Worm (Caenorhabditis elegans) whole organism, L1 larva: ENCODE results near the gene W09D6.4.
A peak's percentile ranks its signal among the peaks of the same experiment; 100 is the strongest.

ENCODE experiments used
- C04F5.9 ChIP-seq: sonication (generic microtip); optimal IDR thresholded peaks from 2 replicates; lab custom pipeline; 2016; ENCODE audit warnings: missing genetic modification characterization, missing compliant biosample characterization
- C34B4.2 ChIP-seq: sonication (generic microtip); optimal IDR thresholded peaks from 2 replicates; lab custom pipeline; 2017; ENCODE audit warnings: mild to moderate bottlenecking, missing genetic modification characterization, missing compliant biosample characterization
- aha-1 ChIP-seq: fragments of 150-350 bp; optimal IDR thresholded peaks from 2 replicates; lab custom pipeline; 2014; ENCODE audit warnings: missing biosample characterization, missing genetic modification characterization
- alr-1 ChIP-seq: fragments of 200-800 bp; sonication (Bioruptor generic); optimal IDR thresholded peaks from 2 replicates; lab custom pipeline; 2018; ENCODE audit warnings: borderline replicate concordance, mild to moderate bottlenecking, missing genetic modification characterization, missing compliant biosample characterization
- aly-2 ChIP-seq: fragments of 150-350 bp; optimal IDR thresholded peaks from 2 replicates; lab custom pipeline; 2014; ENCODE audit warnings: missing biosample characterization, missing genetic modification characterization
- blmp-1 ChIP-seq: fragments of 150-350 bp; optimal IDR thresholded peaks from 2 replicates; lab custom pipeline; 2014; ENCODE audit warnings: missing biosample characterization, missing genetic modification characterization
- ceh-82 ChIP-seq, 3 experiments: fragments of 150-350 bp in 1 of 3; sonication (generic microtip) in 2 of 3; optimal IDR thresholded peaks; 2 replicates each; lab custom pipeline; 2014 to 2017; ENCODE audit warnings: missing biosample characterization in 3 of 3, missing genetic modification characterization in 3 of 3
- ceh-90 ChIP-seq: sonication (generic microtip); optimal IDR thresholded peaks from 2 replicates; lab custom pipeline; 2016; ENCODE audit warnings: missing genetic modification characterization, missing compliant biosample characterization
- ces-1 ChIP-seq: fragments of 150-350 bp; optimal IDR thresholded peaks from 2 replicates; lab custom pipeline; 2014; ENCODE audit warnings: missing biosample characterization, missing genetic modification reagents, missing genetic modification characterization
- dsc-1 ChIP-seq: sonication (generic microtip); optimal IDR thresholded peaks from 2 replicates; lab custom pipeline; 2016; ENCODE audit warnings: mild to moderate bottlenecking, missing genetic modification characterization, missing compliant biosample characterization
- efl-1 ChIP-seq, 4 experiments: fragments of 150-350 bp; optimal IDR thresholded peaks in 3 of 4; peaks in 1 of 4; 1 replicate in 1 of 4; 2 replicates in 3 of 4; lab custom pipeline; 2014; ENCODE audit warnings: missing biosample characterization in 2 of 4, missing genetic modification characterization in 2 of 4, missing genetic modification reagents in 2 of 4
- egl-27 ChIP-seq, 2 experiments: fragments of 150-350 bp in 1 of 2; sonication (generic microtip); optimal IDR thresholded peaks; 3 replicates each; lab custom pipeline; 2017 to 2018; ENCODE audit warnings: missing biosample characterization in 2 of 2, missing genetic modification characterization in 2 of 2, missing genetic modification reagents in 2 of 2
- elt-3 ChIP-seq, 6 experiments: fragments of 150-350 bp in 1 of 6; sonication (generic microtip); optimal IDR thresholded peaks; 2 replicates each; lab custom pipeline; 2017 to 2018; ENCODE audit warnings: missing biosample characterization in 6 of 6, missing genetic modification characterization in 6 of 6, inconsistent platforms in 1 of 6
- fkh-10 ChIP-seq: sonication (generic microtip); optimal IDR thresholded peaks from 2 replicates; lab custom pipeline; 2017; ENCODE audit warnings: missing biosample characterization, missing genetic modification reagents, missing genetic modification characterization
- fos-1 ChIP-seq: fragments of 150-350 bp; optimal IDR thresholded peaks from 2 replicates; lab custom pipeline; 2014; ENCODE audit warnings: missing biosample characterization, missing genetic modification characterization
- grh-1 ChIP-seq: fragments of 200-800 bp; sonication (Bioruptor generic); IDR thresholded peaks from 2 replicates; pipeline ENCODE4 v1.3.6; 2022; ENCODE audit warnings: missing genetic modification reagents, missing genetic modification characterization, missing compliant biosample characterization
- jun-1 ChIP-seq: fragments of 150-350 bp; optimal IDR thresholded peaks from 2 replicates; lab custom pipeline; 2014; ENCODE audit warnings: missing biosample characterization, missing genetic modification reagents, missing genetic modification characterization
- lin-13 ChIP-seq: fragments of 150-350 bp; optimal IDR thresholded peaks from 2 replicates; lab custom pipeline; 2014; ENCODE audit warnings: missing biosample characterization, missing genetic modification reagents, missing genetic modification characterization
- lin-14 ChIP-seq: fragments of 200-800 bp; sonication (Bioruptor generic); optimal IDR thresholded peaks from 2 replicates; lab custom pipeline; 2018; ENCODE audit warnings: mild to moderate bottlenecking, missing genetic modification characterization, moderate library complexity, missing compliant biosample characterization
- lin-35 ChIP-seq, 2 experiments: fragments of 150-350 bp; optimal IDR thresholded peaks; 2 replicates each; lab custom pipeline; 2014; ENCODE audit warnings: missing biosample characterization in 2 of 2, missing genetic modification characterization in 2 of 2, missing genetic modification reagents in 2 of 2
- lin-39 ChIP-seq: fragments of 150-350 bp; optimal IDR thresholded peaks from 2 replicates; lab custom pipeline; 2014; ENCODE audit warnings: missing biosample characterization, missing genetic modification reagents, missing genetic modification characterization
- lir-3 ChIP-seq: sonication (generic microtip); optimal IDR thresholded peaks from 2 replicates; lab custom pipeline; 2016; ENCODE audit warnings: mild to moderate bottlenecking, missing genetic modification characterization, moderate library complexity, missing compliant biosample characterization; ENCODE audit not compliant: poor library complexity
- mdl-1 ChIP-seq, 2 experiments: fragments of 150-350 bp; optimal IDR thresholded peaks; 2 replicates each; lab custom pipeline; 2014 to 2017; ENCODE audit warnings: missing biosample characterization in 2 of 2, missing genetic modification characterization in 2 of 2, inconsistent platforms in 1 of 2
- mep-1 ChIP-seq: fragments of 150-350 bp; optimal IDR thresholded peaks from 2 replicates; lab custom pipeline; 2014; ENCODE audit warnings: missing biosample characterization, missing genetic modification characterization
- nhr-12 ChIP-seq: sonication (generic microtip); optimal IDR thresholded peaks from 2 replicates; lab custom pipeline; 2017; ENCODE audit warnings: missing biosample characterization, missing genetic modification characterization
- nhr-19 ChIP-seq: fragments of 200-800 bp; sonication (Bioruptor generic); conservative IDR thresholded peaks from 2 replicates; pipeline ENCODE4 v1.3.6; 2022; ENCODE audit warnings: missing genetic modification characterization, missing compliant biosample characterization
- nhr-20 ChIP-seq: sonication (generic microtip); optimal IDR thresholded peaks from 2 replicates; lab custom pipeline; 2016; ENCODE audit warnings: mild to moderate bottlenecking, missing genetic modification characterization, missing compliant biosample characterization
- nhr-28 ChIP-seq: fragments of 150-350 bp; optimal IDR thresholded peaks from 2 replicates; lab custom pipeline; 2014; ENCODE audit warnings: missing biosample characterization, missing genetic modification characterization
- nhr-47 ChIP-seq: sonication (generic microtip); optimal IDR thresholded peaks from 2 replicates; lab custom pipeline; 2016; ENCODE audit warnings: mild to moderate bottlenecking, missing genetic modification characterization, moderate library complexity, missing compliant biosample characterization
- nhr-71 ChIP-seq: sonication (generic microtip); optimal IDR thresholded peaks from 2 replicates; lab custom pipeline; 2016; ENCODE audit warnings: mild to moderate bottlenecking, missing genetic modification characterization, moderate library complexity, missing compliant biosample characterization
- nhr-85 ChIP-seq: sonication (generic microtip); peaks from one replicate; lab custom pipeline; 2016; ENCODE audit warnings: missing genetic modification characterization, inconsistent platforms, missing compliant biosample characterization
- pax-3 ChIP-seq: fragments of 200-800 bp; sonication (Bioruptor generic); optimal IDR thresholded peaks from 2 replicates; lab custom pipeline; 2018; ENCODE audit warnings: mild to moderate bottlenecking, missing genetic modification characterization, moderate library complexity, missing compliant biosample characterization
- pqm-1 ChIP-seq: sonication (generic microtip); optimal IDR thresholded peaks from 3 replicates; lab custom pipeline; 2017; ENCODE audit warnings: missing biosample characterization, missing genetic modification characterization
- sox-4 ChIP-seq: sonication (generic microtip); optimal IDR thresholded peaks from 2 replicates; lab custom pipeline; 2016; ENCODE audit warnings: missing genetic modification characterization, missing compliant biosample characterization
- sup-37 ChIP-seq: fragments of 200-800 bp; sonication (Bioruptor generic); optimal IDR thresholded peaks from 2 replicates; lab custom pipeline; 2018; ENCODE audit warnings: mild to moderate bottlenecking, missing genetic modification characterization, missing compliant biosample characterization
- swsn-7 ChIP-seq: sonication (generic microtip); optimal IDR thresholded peaks from 2 replicates; lab custom pipeline; 2016; ENCODE audit warnings: missing genetic modification characterization, missing compliant biosample characterization
- unc-30 ChIP-seq: sonication (generic microtip); optimal IDR thresholded peaks from 2 replicates; lab custom pipeline; 2017; ENCODE audit warnings: missing biosample characterization, missing genetic modification characterization
- unc-86 ChIP-seq: sonication (generic microtip); optimal IDR thresholded peaks from 2 replicates; lab custom pipeline; 2016; ENCODE audit warnings: missing genetic modification characterization, missing compliant biosample characterization
- unc-98 ChIP-seq: fragments of 200-800 bp; sonication (Bioruptor generic); IDR thresholded peaks from 2 replicates; pipeline ENCODE4 v1.3.6; 2022; ENCODE audit warnings: missing genetic modification characterization, missing compliant biosample characterization
- vab-15 ChIP-seq: sonication (generic microtip); optimal IDR thresholded peaks from 2 replicates; lab custom pipeline; 2017; ENCODE audit warnings: missing genotype, mild to moderate bottlenecking, missing genetic modification characterization, missing compliant biosample characterization
- xbp-1 ChIP-seq: sonication (generic microtip); optimal IDR thresholded peaks from 2 replicates; lab custom pipeline; 2016; ENCODE audit warnings: missing genetic modification characterization, missing compliant biosample characterization
- zip-4 ChIP-seq: fragments of 200-800 bp; sonication (Bioruptor generic); optimal IDR thresholded peaks from 2 replicates; lab custom pipeline; 2018; ENCODE audit warnings: mild to moderate bottlenecking, missing genetic modification characterization, moderate library complexity, missing compliant biosample characterization
- ztf-11 ChIP-seq, 2 experiments: sonication (generic microtip); optimal IDR thresholded peaks; 2 replicates each; lab custom pipeline; 2016 to 2017; ENCODE audit warnings: missing genetic modification characterization in 2 of 2, missing biosample characterization in 1 of 2, missing compliant biosample characterization in 1 of 2

Gene W09D6.4

DNA sequence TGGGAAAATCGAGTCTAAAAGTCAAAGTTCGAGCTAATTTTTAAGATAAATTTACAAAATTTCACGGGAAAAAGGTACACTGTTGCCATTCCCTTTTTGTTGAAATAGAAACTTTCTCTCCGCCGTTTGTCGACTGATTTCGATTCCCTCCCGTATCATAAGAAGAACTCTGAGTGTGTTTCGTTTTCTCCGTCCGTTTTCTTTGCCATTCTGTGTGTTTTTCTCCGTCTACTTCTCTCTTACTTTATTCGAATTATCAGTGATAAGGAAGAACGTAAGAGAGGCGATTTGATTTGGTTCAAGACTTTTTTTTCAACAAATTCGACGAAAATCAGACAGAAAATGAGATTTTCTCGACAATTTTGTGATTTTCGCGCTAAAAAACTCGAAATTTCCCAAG, 33.0 kb upstream of the W09D6.4 start:
- TF ChIP-seq lin-13 (no peak), lir-3 (tag; lab: Kevin White, UChicago) (no peak), ceh-82 (tag; optimal IDR thresholded peaks at IDR 0.05; lab: Kevin White, UChicago) (no peak), elt-3 (tag; optimal IDR thresholded peaks at IDR 0.05; lab: Kevin White, UChicago) (peak in 1 of 6 experiments; percentile 47), grh-1 (no peak), egl-27 (tag; optimal IDR thresholded peaks at IDR 0.05; lab: Kevin White, UChicago) (no peak), unc-98 (GFP tag; lab: Robert Waterston, UW) (no peak), pax-3 (no peak), blmp-1 (tag; lab: Kevin White, UChicago) (peak; percentile 80), lin-35 (GFP tag; optimal IDR thresholded peaks at IDR 0.05; lab: Kevin White, UChicago) (peak in 1 of 2 experiments; percentile 28), lin-14 (GFP tag; lab: Kevin White, UChicago) (peak; percentile 31), jun-1 (no peak)

DNA sequence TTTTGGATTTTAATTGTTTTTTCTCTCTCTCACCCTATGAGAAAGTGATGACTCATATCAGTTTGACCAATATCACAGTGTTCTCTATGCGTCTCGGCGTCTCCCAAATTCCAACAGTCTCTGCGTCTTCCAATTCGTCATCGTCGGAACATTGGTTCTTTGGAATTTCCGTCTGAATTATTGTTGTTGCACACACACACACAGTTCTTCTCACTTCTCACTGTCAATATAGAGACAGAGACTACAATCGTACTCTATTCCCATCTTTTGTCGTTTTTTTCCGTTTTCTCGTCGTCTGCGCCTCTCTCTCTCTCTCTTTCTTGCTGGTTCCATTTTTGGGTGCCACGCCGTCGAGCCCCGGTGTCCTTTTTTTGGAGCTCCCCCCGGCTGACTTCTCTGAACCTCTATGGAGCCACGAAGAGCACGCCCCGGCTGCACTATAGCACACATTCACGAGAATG, 28.9 kb upstream of the W09D6.4 start:
- TF ChIP-seq fos-1 (tag; lab: Kevin White, UChicago) = no peak
- TF ChIP-seq elt-3 (tag; optimal IDR thresholded peaks at IDR 0.05; lab: Kevin White, UChicago) = no peak
- TF ChIP-seq lin-14 (GFP tag; lab: Kevin White, UChicago) = peak; percentile 63
- no peak for TF ChIP-seq sup-37
- TF ChIP-seq egl-27 (tag; optimal IDR thresholded peaks at IDR 0.05; lab: Kevin White, UChicago) = no peak
- no peak for TF ChIP-seq nhr-47 (tag; lab: Kevin White, UChicago)
- no peak for TF ChIP-seq xbp-1 (tag; lab: Kevin White, UChicago)
- no peak for TF ChIP-seq unc-30 (tag; lab: Kevin White, UChicago)
- no peak for TF ChIP-seq ztf-11 (tag; optimal IDR thresholded peaks at IDR 0.05; lab: Kevin White, UChicago)
- no peak for TF ChIP-seq aha-1
- TF ChIP-seq aly-2 (tag; lab: Kevin White, UChicago) = no peak
- no peak for TF ChIP-seq pqm-1 (tag; lab: Kevin White, UChicago)
- no peak for TF ChIP-seq zip-4 (GFP tag; lab: Kevin White, UChicago)
- TF ChIP-seq C34B4.2 = no peak
- TF ChIP-seq efl-1 (optimal IDR thresholded peaks at IDR 0.05; lab: Kevin White, UChicago) = no peak
- TF ChIP-seq efl-1 (GFP tag; optimal IDR thresholded peaks at IDR 0.05 in 1 of 2; lab: Kevin White, UChicago) = peak in 1 of 2 experiments; percentile 58
- TF ChIP-seq ceh-90 (tag; lab: Kevin White, UChicago) = no peak
- TF ChIP-seq grh-1 = no peak

- TF ChIP-seq lin-14 (GFP tag; lab: Kevin White, UChicago) = no peak
- no peak for TF ChIP-seq nhr-19 (GFP tag; lab: Robert Waterston, UW)
- TF ChIP-seq nhr-12 (tag; lab: Kevin White, UChicago) = no peak
- no peak for TF ChIP-seq lin-39 (tag; lab: Kevin White, UChicago)
- no peak for TF ChIP-seq fkh-10 (GFP tag; lab: Kevin White, UChicago)
- no peak for TF ChIP-seq nhr-20 (tag; lab: Kevin White, UChicago)
- no peak for TF ChIP-seq efl-1 (optimal IDR thresholded peaks at IDR 0.05; lab: Kevin White, UChicago)
- TF ChIP-seq efl-1 (GFP tag; optimal IDR thresholded peaks at IDR 0.05 in 1 of 2; lab: Kevin White, UChicago) = no peak
- TF ChIP-seq vab-15 (tag; lab: Kevin White, UChicago) = no peak
- no peak for TF ChIP-seq nhr-71 (tag; lab: Kevin White, UChicago)
- no peak for TF ChIP-seq pax-3
- TF ChIP-seq lin-13 = no peak
- no peak for TF ChIP-seq aha-1
- TF ChIP-seq C04F5.9 = no peak
Measured at ce11 chrIII:11053603-11054002, 25.9 kb upstream of the W09D6.4 start.

DNA sequence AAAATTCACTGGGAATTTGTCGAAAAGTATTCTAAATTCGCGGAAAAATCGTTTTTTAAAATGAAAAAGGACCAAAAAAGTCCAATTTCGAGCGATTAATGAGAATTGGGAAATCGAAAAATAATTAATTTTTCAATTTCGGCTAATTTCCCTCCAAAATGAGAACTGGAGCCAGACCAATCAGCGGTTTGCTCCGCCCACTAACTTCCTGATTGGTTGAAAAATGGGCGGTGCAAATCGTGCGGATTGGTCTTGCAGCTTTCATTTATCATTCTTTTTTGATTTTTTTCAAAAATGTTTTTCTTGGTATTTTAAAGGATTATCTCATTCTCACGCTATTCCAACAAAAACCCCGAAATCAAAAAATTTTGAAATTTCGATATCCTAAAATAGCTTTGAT, 25.5 kb upstream of the W09D6.4 start:
- TF ChIP-seq lir-3 (tag; lab: Kevin White, UChicago) (no peak), nhr-85 (tag; lab: Kevin White, UChicago) (no peak), sox-4 (tag; lab: Kevin White, UChicago) (no peak), swsn-7 (tag; lab: Kevin White, UChicago) (no peak), mdl-1 (tag; optimal IDR thresholded peaks at IDR 0.05; lab: Kevin White, UChicago) (no peak), fkh-10 (GFP tag; lab: Kevin White, UChicago) (no peak), alr-1 (tag; lab: Kevin White, UChicago) (no peak), grh-1 (no peak), nhr-28 (tag; lab: Kevin White, UChicago) (no peak), mep-1 (tag; lab: Kevin White, UChicago) (no peak), unc-86 (tag; lab: Kevin White, UChicago) (no peak), pax-3 (no peak), efl-1 (optimal IDR thresholded peaks at IDR 0.05; lab: Kevin White, UChicago) (no peak), efl-1 (GFP tag; optimal IDR thresholded peaks at IDR 0.05 in 1 of 2; lab: Kevin White, UChicago) (no peak), ces-1 (GFP tag; lab: Kevin White, UChicago) (no peak), dsc-1 (tag; lab: Kevin White, UChicago) (no peak), fos-1 (tag; lab: Kevin White, UChicago) (no peak), lin-14 (GFP tag; lab: Kevin White, UChicago) (no peak)
